Worm (Caenorhabditis elegans) whole organism, early embryonic: Measurements from ENCODE around the gene F07H5.10.

ENCODE experiments used
- B0310.2 ChIP-seq: sonication (generic microtip); optimal IDR thresholded peaks from 2 replicates; lab custom pipeline; 2016; ENCODE audit warnings: mild to moderate bottlenecking, missing genetic modification characterization, missing compliant biosample characterization
- F13C5.2 ChIP-seq: sonication (generic microtip); optimal IDR thresholded peaks from 2 replicates; lab custom pipeline; 2017; ENCODE audit warnings: mild to moderate bottlenecking, missing genetic modification characterization, inconsistent platforms, missing compliant biosample characterization
- aly-1 ChIP-seq: sonication (generic microtip); optimal IDR thresholded peaks from 2 replicates; lab custom pipeline; 2016; ENCODE audit warnings: missing genetic modification characterization, missing compliant biosample characterization
- ama-1 ChIP-seq: fragments of 150-350 bp; optimal IDR thresholded peaks from 2 replicates; lab custom pipeline; 2014
- ceh-13 ChIP-seq: fragments of 200-800 bp; sonication (Bioruptor generic); optimal IDR thresholded peaks from 2 replicates; lab custom pipeline; 2018; ENCODE audit warnings: mild to moderate bottlenecking, missing genetic modification characterization, missing compliant biosample characterization
- ceh-36 ChIP-seq: sonication (generic microtip); optimal IDR thresholded peaks from 2 replicates; lab custom pipeline; 2016; ENCODE audit warnings: missing genetic modification characterization, inconsistent platforms, missing compliant biosample characterization
- ets-7 ChIP-seq: sonication (generic microtip); optimal IDR thresholded peaks from 2 replicates; lab custom pipeline; 2016; ENCODE audit warnings: missing genotype, missing genetic modification characterization, missing compliant biosample characterization
- flt-1 ChIP-seq: fragments of 200-800 bp; sonication (Bioruptor generic); IDR thresholded peaks from 2 replicates; pipeline ENCODE4 v1.3.6; 2022; ENCODE audit warnings: missing genetic modification characterization, missing compliant biosample characterization
- hmbx-1 ChIP-seq: sonication (generic microtip); optimal IDR thresholded peaks from 2 replicates; lab custom pipeline; 2016; ENCODE audit warnings: mild to moderate bottlenecking, missing genetic modification characterization, missing compliant biosample characterization
- hmg-4 ChIP-seq: fragments of 200-800 bp; sonication (Bioruptor generic); optimal IDR thresholded peaks from 2 replicates; lab custom pipeline; 2018; ENCODE audit warnings: mild to moderate bottlenecking, missing genetic modification characterization, missing compliant biosample characterization
- hnd-1 ChIP-seq: sonication (generic microtip); optimal IDR thresholded peaks from 2 replicates; lab custom pipeline; 2016; ENCODE audit warnings: missing genetic modification characterization, missing compliant biosample characterization
- pes-1 ChIP-seq: fragments of 200-800 bp; sonication (Bioruptor generic); IDR thresholded peaks from 2 replicates; pipeline ENCODE4 v1.3.6; 2022; ENCODE audit warnings: missing genetic modification reagents, missing genetic modification characterization, missing compliant biosample characterization
- scrt-1 ChIP-seq: fragments of 200-800 bp; sonication (Bioruptor generic); IDR thresholded peaks from 2 replicates; pipeline ENCODE4 v1.3.6; 2022; ENCODE audit warnings: missing genetic modification characterization, missing compliant biosample characterization
- sea-1 ChIP-seq: fragments of 200-800 bp; sonication (Bioruptor generic); conservative IDR thresholded peaks from 2 replicates; pipeline ENCODE4 v1.3.6; 2022; ENCODE audit warnings: missing genetic modification characterization, missing compliant biosample characterization
- tbx-11 ChIP-seq: fragments of 200-800 bp; sonication (Bioruptor generic); IDR thresholded peaks from 2 replicates; pipeline ENCODE4 v1.3.6; 2022; ENCODE audit warnings: missing genetic modification characterization, missing compliant biosample characterization
- tbx-37 ChIP-seq: fragments of 200-800 bp; sonication (Bioruptor generic); conservative IDR thresholded peaks from 2 replicates; pipeline ENCODE4 v1.3.6; 2022; ENCODE audit warnings: missing genetic modification reagents, missing genetic modification characterization, missing compliant biosample characterization
- tra-4 ChIP-seq: sonication (generic microtip); optimal IDR thresholded peaks from 2 replicates; lab custom pipeline; 2017; ENCODE audit warnings: missing genetic modification characterization, missing compliant biosample characterization

Gene F07H5.10

ce11 chrII:8810679-8811413, 2.5 kb upstream of the F07H5.10 start, which contains the start of the genes F46C5.9 and rer-1:
Gene F46C5.9 (minus strand): TSS chrII:8810729.
Gene rer-1 (plus strand): TSS chrII:8811370.
- TF ChIP-seq tbx-37 (GFP tag; lab: Robert Waterston, UW) (no peak), hnd-1 (tag; lab: Kevin White, UChicago) (no peak), F13C5.2 (tag; lab: Kevin White, UChicago) (no peak)

ce11 chrII:8806921-8807320, 1.5 kb downstream of the F07H5.10 start, which contains the start of gene pho-13:
Gene pho-13 (minus strand): TSS chrII:8807021.
- no peak for TF ChIP-seq hnd-1 (tag; lab: Kevin White, UChicago)
- no peak for TF ChIP-seq F13C5.2 (tag; lab: Kevin White, UChicago)
- TF ChIP-seq tbx-11 = no peak
- TF ChIP-seq aly-1 (tag; lab: Kevin White, UChicago) = no peak
- no peak for TF ChIP-seq scrt-1
- no peak for TF ChIP-seq sea-1 (GFP tag; lab: Robert Waterston, UW)

ce11 chrII:8800830-8801229, 7.6 kb downstream of the F07H5.10 start, which contains the start of gene appg-2:
Gene appg-2 (plus strand): TSS chrII:8801130.
- TF ChIP-seq tra-4 (tag; lab: Kevin White, UChicago) (no peak), scrt-1 (no peak), ceh-13 (GFP tag; lab: Kevin White, UChicago) (no peak), tbx-11 (no peak), hmg-4 (no peak), ets-7 (tag; lab: Kevin White, UChicago) (no peak), pes-1 (GFP tag; lab: Robert Waterston, UW) (no peak), B0310.2 (no peak), ama-1 (lab: Kevin White, UChicago) (no peak), flt-1 (GFP tag; lab: Robert Waterston, UW) (no peak), F13C5.2 (tag; lab: Kevin White, UChicago) (no peak)

- no peak for TF ChIP-seq sea-1 (GFP tag; lab: Robert Waterston, UW)
- TF ChIP-seq flt-1 (GFP tag; lab: Robert Waterston, UW) = no peak
- TF ChIP-seq hmg-4 = no peak
- TF ChIP-seq hnd-1 (tag; lab: Kevin White, UChicago) = no peak
- no peak for TF ChIP-seq tbx-11
- TF ChIP-seq scrt-1 = no peak
- no peak for TF ChIP-seq tra-4 (tag; lab: Kevin White, UChicago)
- TF ChIP-seq ceh-13 (GFP tag; lab: Kevin White, UChicago) = no peak
- TF ChIP-seq F13C5.2 (tag; lab: Kevin White, UChicago) = no peak
- TF ChIP-seq tbx-37 (GFP tag; lab: Robert Waterston, UW) = no peak
- TF ChIP-seq B0310.2 = no peak
- TF ChIP-seq pes-1 (GFP tag; lab: Robert Waterston, UW) = no peak
- TF ChIP-seq ceh-36 (tag; lab: Kevin White, UChicago) = no peak
- no peak for TF ChIP-seq ets-7 (tag; lab: Kevin White, UChicago)
- no peak for TF ChIP-seq hmbx-1
- TF ChIP-seq aly-1 (tag; lab: Kevin White, UChicago) = no peak
- TF ChIP-seq ama-1 (lab: Kevin White, UChicago) = no peak
Observed at ce11 chrII:8799725-8800124, 8.7 kb downstream of the F07H5.10 start.

- TF ChIP-seq hmg-4 (no peak), F13C5.2 (tag; lab: Kevin White, UChicago) (no peak), ama-1 (lab: Kevin White, UChicago) (no peak), tra-4 (tag; lab: Kevin White, UChicago) (no peak)
Observed at ce11 chrII:8796391-8796790, 12.0 kb downstream of the F07H5.10 start.

ce11 chrII:8795227-8795626, 13.2 kb downstream of the F07H5.10 start:
- TF ChIP-seq ceh-36 (tag; lab: Kevin White, UChicago) (no peak), tra-4 (tag; lab: Kevin White, UChicago) (no peak)

- no peak for TF ChIP-seq ets-7 (tag; lab: Kevin White, UChicago)
- no peak for TF ChIP-seq scrt-1
- no peak for TF ChIP-seq tbx-37 (GFP tag; lab: Robert Waterston, UW)
- no peak for TF ChIP-seq hmg-4
- no peak for TF ChIP-seq flt-1 (GFP tag; lab: Robert Waterston, UW)
- TF ChIP-seq ceh-13 (GFP tag; lab: Kevin White, UChicago) = no peak
- no peak for TF ChIP-seq aly-1 (tag; lab: Kevin White, UChicago)
- TF ChIP-seq tbx-11 = no peak
- no peak for TF ChIP-seq pes-1 (GFP tag; lab: Robert Waterston, UW)
- no peak for TF ChIP-seq ama-1 (lab: Kevin White, UChicago)
- no peak for TF ChIP-seq F13C5.2 (tag; lab: Kevin White, UChicago)
- no peak for TF ChIP-seq hnd-1 (tag; lab: Kevin White, UChicago)
Observed at ce11 chrII:8794072-8794471, 14.3 kb downstream of the F07H5.10 start, which contains the start of gene F07H5.7. Gene F07H5.7 (minus strand): TSS chrII:8794172.

- TF ChIP-seq scrt-1 (no peak), flt-1 (GFP tag; lab: Robert Waterston, UW) (no peak), hnd-1 (tag; lab: Kevin White, UChicago) (no peak), tra-4 (tag; lab: Kevin White, UChicago) (no peak), pes-1 (GFP tag; lab: Robert Waterston, UW) (no peak), ceh-36 (tag; lab: Kevin White, UChicago) (no peak), tbx-37 (GFP tag; lab: Robert Waterston, UW) (no peak)
Observed at ce11 chrII:8792640-8793039, 15.7 kb downstream of the F07H5.10 start, which contains the start of gene idpa-2. Gene idpa-2 (minus strand): TSS chrII:8792740.
